Fruit fly (Drosophila melanogaster) whole organism, prepupa: ENCODE results near the gene CG3251.

Experiments used
- CG11902 ChIP-seq: fragments of 200-800 bp; sonication (Bioruptor generic); optimal IDR thresholded peaks from 3 replicates; lab custom pipeline; 2016; ENCODE audit warnings: missing biosample characterization, missing genetic modification characterization
- CG1621 ChIP-seq: fragments of 200-800 bp; sonication (Bioruptor generic); optimal IDR thresholded peaks from 3 replicates; lab custom pipeline; 2018; ENCODE audit warnings: missing biosample characterization, mild to moderate bottlenecking, missing genetic modification characterization
- CG16779 ChIP-seq: fragments of 200-800 bp; sonication (Bioruptor generic); optimal IDR thresholded peaks from 3 replicates; lab custom pipeline; 2017; ENCODE audit warnings: missing biosample characterization, mild to moderate bottlenecking, missing genetic modification characterization
- CG31627 ChIP-seq: fragments of 200-800 bp; sonication (Bioruptor generic); optimal IDR thresholded peaks from 3 replicates; lab custom pipeline; 2016; ENCODE audit warnings: missing biosample characterization, missing genetic modification characterization
- CG3919 ChIP-seq: fragments of 200-800 bp; sonication (Bioruptor generic); optimal IDR thresholded peaks from 3 replicates; lab custom pipeline; 2016; ENCODE audit warnings: missing biosample characterization, missing genetic modification characterization
- CG6163 ChIP-seq: fragments of 200-800 bp; sonication (Bioruptor generic); IDR thresholded peaks from 3 replicates; pipeline ENCODE4 v1.3.6; 2022; ENCODE audit warnings: missing biosample characterization, missing genetic modification characterization
- CG6792 ChIP-seq: fragments of 200-800 bp; sonication (Bioruptor generic); optimal IDR thresholded peaks from 3 replicates; lab custom pipeline; 2016; ENCODE audit warnings: missing biosample characterization, missing genetic modification characterization
- CG8119 ChIP-seq: fragments of 200-800 bp; sonication (Bioruptor generic); IDR thresholded peaks from 3 replicates; pipeline ENCODE4 v1.3.6; 2022; ENCODE audit warnings: missing biosample characterization, missing genetic modification characterization
- CG8319 ChIP-seq: fragments of 200-800 bp; sonication (Bioruptor generic); optimal IDR thresholded peaks from 3 replicates; lab custom pipeline; 2016; ENCODE audit warnings: missing biosample characterization, missing genetic modification characterization
- CG8632 ChIP-seq: fragments of 200-800 bp; sonication (Bioruptor generic); optimal IDR thresholded peaks from 3 replicates; lab custom pipeline; 2016; ENCODE audit warnings: missing biosample characterization, missing genetic modification characterization
- Eip75B ChIP-seq: fragments of 200-800 bp; sonication (Bioruptor generic); optimal IDR thresholded peaks from 3 replicates; lab custom pipeline; 2016; ENCODE audit warnings: missing biosample characterization, missing genetic modification characterization
- Eip78C ChIP-seq: fragments of 200-800 bp; sonication (Bioruptor generic); peaks from one replicate; lab custom pipeline; 2016; ENCODE audit warnings: missing biosample characterization, missing genetic modification characterization
- Eip93F ChIP-seq: fragments of 200-800 bp; sonication (Bioruptor generic); optimal IDR thresholded peaks from 2 replicates; lab custom pipeline; 2016; ENCODE audit warnings: missing biosample characterization, mild to moderate bottlenecking, missing genetic modification characterization
- Ets21C ChIP-seq: fragments of 200-800 bp; sonication (Bioruptor generic); optimal IDR thresholded peaks from 3 replicates; lab custom pipeline; 2016; ENCODE audit warnings: missing biosample characterization, missing genetic modification characterization
- Hr38 ChIP-seq: sonication (Bioruptor generic); optimal IDR thresholded peaks from 2 replicates; lab custom pipeline; 2016; ENCODE audit warnings: missing biosample characterization, missing genetic modification characterization
- Hr39 ChIP-seq: fragments of 200-800 bp; sonication (Bioruptor generic); optimal IDR thresholded peaks from 2 replicates; lab custom pipeline; 2016; ENCODE audit warnings: missing biosample characterization, missing genetic modification characterization
- Hr4 ChIP-seq: fragments of 200-800 bp; sonication (Bioruptor generic); optimal IDR thresholded peaks from 3 replicates; lab custom pipeline; 2016; ENCODE audit warnings: missing biosample characterization, missing genetic modification characterization
- Met ChIP-seq: fragments of 200-800 bp; sonication (Bioruptor generic); optimal IDR thresholded peaks from 3 replicates; lab custom pipeline; 2016; ENCODE audit warnings: missing biosample characterization, missing genetic modification characterization
- Sox102F ChIP-seq: fragments of 200-800 bp; sonication (Bioruptor generic); optimal IDR thresholded peaks from 2 replicates; lab custom pipeline; 2016; ENCODE audit warnings: missing biosample characterization, mild to moderate bottlenecking, missing genetic modification characterization
- Sox14 ChIP-seq: fragments of 200-800 bp; sonication (Bioruptor generic); optimal IDR thresholded peaks from 3 replicates; lab custom pipeline; 2016; ENCODE audit warnings: missing biosample characterization, missing genetic modification characterization
- achi ChIP-seq: fragments of 200-800 bp; sonication (Bioruptor generic); optimal IDR thresholded peaks from 3 replicates; lab custom pipeline; 2016; ENCODE audit warnings: missing biosample characterization, missing genetic modification characterization
- cyc ChIP-seq: fragments of 200-800 bp; sonication (Bioruptor generic); optimal IDR thresholded peaks from 3 replicates; lab custom pipeline; 2016; ENCODE audit warnings: missing biosample characterization, missing genetic modification characterization
- dac ChIP-seq: fragments of 200-800 bp; sonication (Bioruptor generic); optimal IDR thresholded peaks from 2 replicates; lab custom pipeline; 2017; ENCODE audit warnings: missing biosample characterization, mild to moderate bottlenecking, missing genetic modification characterization
- eg ChIP-seq: fragments of 200-800 bp; sonication (Bioruptor generic); IDR thresholded peaks from 3 replicates; pipeline ENCODE4 v1.3.6; 2022; ENCODE audit warnings: missing biosample characterization, missing genetic modification characterization
- esn ChIP-seq: fragments of 200-800 bp; sonication (Bioruptor generic); optimal IDR thresholded peaks from 2 replicates; lab custom pipeline; 2016; ENCODE audit warnings: missing biosample characterization, mild to moderate bottlenecking, missing genetic modification characterization, moderate library complexity
- fkh ChIP-seq: fragments of 200-800 bp; sonication (Bioruptor generic); optimal IDR thresholded peaks from 3 replicates; lab custom pipeline; 2017; ENCODE audit warnings: missing biosample characterization, mild to moderate bottlenecking, missing genetic modification characterization, moderate library complexity
- lz ChIP-seq: fragments of 200-800 bp; sonication (Bioruptor generic); optimal IDR thresholded peaks from 3 replicates; lab custom pipeline; 2016; ENCODE audit warnings: missing biosample characterization, missing genetic modification characterization
- net ChIP-seq: fragments of 200-800 bp; sonication (Bioruptor generic); optimal IDR thresholded peaks from 3 replicates; lab custom pipeline; 2016; ENCODE audit warnings: missing biosample characterization, missing genetic modification characterization
- pdm3 ChIP-seq: fragments of 200-800 bp; sonication (Bioruptor generic); optimal IDR thresholded peaks from 3 replicates; lab custom pipeline; 2016; ENCODE audit warnings: missing biosample characterization, missing genetic modification characterization
- salr ChIP-seq, 2 experiments: fragments of 200-800 bp; sonication (Bioruptor generic); optimal IDR thresholded peaks; 3 replicates each; lab custom pipeline; 2016 to 2018; ENCODE audit warnings: missing biosample characterization in 2 of 2, missing genetic modification characterization in 2 of 2, mild to moderate bottlenecking in 1 of 2
- ss ChIP-seq, 2 experiments: fragments of 200-800 bp; sonication (Bioruptor generic); optimal IDR thresholded peaks; 2 replicates in 1 of 2; 3 replicates in 1 of 2; lab custom pipeline; 2017 to 2018; ENCODE audit warnings: mild to moderate bottlenecking in 2 of 2, missing biosample characterization in 2 of 2, missing genetic modification characterization in 2 of 2, moderate library complexity in 1 of 2
- svp ChIP-seq: fragments of 200-800 bp; sonication (Bioruptor generic); peaks from one replicate; lab custom pipeline; 2016; ENCODE audit warnings: missing biosample characterization, missing genetic modification characterization
- topi ChIP-seq: fragments of 200-800 bp; sonication (Bioruptor generic); optimal IDR thresholded peaks from 3 replicates; lab custom pipeline; 2016; ENCODE audit warnings: missing biosample characterization, missing genetic modification characterization
- vri ChIP-seq: fragments of 200-800 bp; sonication (Bioruptor generic); optimal IDR thresholded peaks from 3 replicates; lab custom pipeline; 2016; ENCODE audit warnings: missing biosample characterization, mild to moderate bottlenecking, missing genetic modification characterization

The CG3251 gene

dm6 chr2L:4648804-4649203 is 41.7 kb downstream of the CG3251 start (continued):
- TF ChIP-seq CG6163 (peak; percentile 82), Hr39 (peak; percentile 70), dac (GFP tag; lab: Kevin White, UChicago) (no peak), Eip93F (no peak), ss (GFP tag; optimal IDR thresholded peaks at IDR 0.05; lab: Kevin White, UChicago) (no peak), vri (GFP tag; lab: Kevin White, UChicago) (peak; percentile 25), pdm3 (GFP tag; lab: Kevin White, UChicago) (peak; percentile 55), CG11902 (GFP tag; lab: Kevin White, UChicago) (no peak), salr (GFP tag; optimal IDR thresholded peaks at IDR 0.05; lab: Kevin White, UChicago) (peak in 1 of 2 experiments; percentile 64), fkh (GFP tag; lab: Kevin White, UChicago) (no peak), eg (peak; percentile 48; the same call in 1 of the 3 replicates), topi (peak; percentile 54), CG8632 (GFP tag; lab: Kevin White, UChicago) (no peak), achi (GFP tag; lab: Kevin White, UChicago) (peak; percentile 55), Sox14 (GFP tag; lab: Kevin White, UChicago) (peak; percentile 72), Sox102F (GFP tag; lab: Kevin White, UChicago) (peak; percentile 37), CG1621 (no peak), CG8319 (GFP tag; lab: Kevin White, UChicago) (no peak), CG31627 (GFP tag; lab: Kevin White, UChicago) (peak; percentile 49), CG16779 (no peak), Ets21C (GFP tag; lab: Kevin White, UChicago) (peak; percentile 24), svp (peak; percentile 71), Eip75B (GFP tag; lab: Kevin White, UChicago) (peak; percentile 11), CG6792 (GFP tag; lab: Kevin White, UChicago) (peak; percentile 34), CG8119 (peak; percentile 61; the same call in 2 of the 3 replicates), Met (GFP tag; lab: Kevin White, UChicago) (peak; percentile 68), cyc (GFP tag; lab: Kevin White, UChicago) (peak; percentile 51), lz (GFP tag; lab: Kevin White, UChicago) (peak; percentile 47), Hr4 (GFP tag; lab: Kevin White, UChicago) (no peak)
- TF ChIP-seq, all 60 proteins: peak for 34

- TF ChIP-seq esn (GFP tag; lab: Kevin White, UChicago): no peak
- no peak for TF ChIP-seq CG3919
- TF ChIP-seq Hr39: no peak
- no peak for TF ChIP-seq CG11902 (GFP tag; lab: Kevin White, UChicago)
- TF ChIP-seq Met (GFP tag; lab: Kevin White, UChicago): no peak
- no peak for TF ChIP-seq eg
- no peak for TF ChIP-seq net
- no peak for TF ChIP-seq Hr38 (GFP tag; lab: Kevin White, UChicago)
- TF ChIP-seq salr (GFP tag; optimal IDR thresholded peaks at IDR 0.05; lab: Kevin White, UChicago): no peak
- no peak for TF ChIP-seq dac (GFP tag; lab: Kevin White, UChicago)
- TF ChIP-seq svp: no peak
Observed at dm6 chr2L:4646751-4647150, 43.8 kb downstream of the CG3251 start, which contains the start of gene CG43798. TSS of gene CG43798 (plus strand) at chr2L:4647051.

- no peak for TF ChIP-seq Sox102F (GFP tag; lab: Kevin White, UChicago)
Observed at dm6 chr2L:4642672-4643071, 47.8 kb downstream of the CG3251 start, which contains the start of gene CG15635. TSS of gene CG15635 (plus strand) at chr2L:4642972.

dm6 chr2L:4640996-4641395 is 49.5 kb downstream of the CG3251 start, which contains the start of gene BG642163:
TSS of gene BG642163 (plus strand) at chr2L:4641296.
- TF ChIP-seq CG6163 (no peak), Eip78C (GFP tag; lab: Kevin White, UChicago) (peak; percentile 28), svp (peak; percentile 22)
